Worm (Caenorhabditis elegans) whole organism, mixed stage, embryonic: ENCODE data around the gene C14H10.3.

Source experiments
- M03D4.4 ChIP-seq: sonication (generic microtip); optimal IDR thresholded peaks from 2 replicates; lab custom pipeline; 2017; ENCODE audit warnings: mild to moderate bottlenecking, missing genetic modification characterization, missing compliant biosample characterization
- bed-3 ChIP-seq: fragments of 200-800 bp; sonication (Bioruptor generic); optimal IDR thresholded peaks from 3 replicates; lab custom pipeline; 2018; ENCODE audit warnings: mild to moderate bottlenecking, missing genetic modification characterization, moderate library complexity, missing compliant biosample characterization
- ceh-83 ChIP-seq: fragments of 200-800 bp; sonication (Bioruptor generic); optimal IDR thresholded peaks from 2 replicates; lab custom pipeline; 2018; ENCODE audit warnings: mild to moderate bottlenecking, missing genetic modification characterization, missing compliant biosample characterization
- elt-1 ChIP-seq: sonication (generic microtip); optimal IDR thresholded peaks from 2 replicates; lab custom pipeline; 2017; ENCODE audit warnings: missing genetic modification characterization, mild to moderate bottlenecking, missing compliant biosample characterization, antibody characterized with exemption, moderate library complexity, borderline replicate concordance; ENCODE audit not compliant: insufficient read depth
- nhr-12 ChIP-seq: fragments of 150-350 bp; optimal IDR thresholded peaks from 2 replicates; lab custom pipeline; 2014; ENCODE audit warnings: missing biosample characterization, missing genetic modification characterization
- nhr-2 ChIP-seq: fragments of 150-350 bp; optimal IDR thresholded peaks from 2 replicates; lab custom pipeline; 2014; ENCODE audit warnings: missing biosample characterization, missing genetic modification characterization
- nhr-76 ChIP-seq: sonication (generic microtip); optimal IDR thresholded peaks from 2 replicates; lab custom pipeline; 2017; ENCODE audit warnings: missing biosample characterization, missing genetic modification characterization
- pha-4 ChIP-seq: fragments of 150-350 bp; optimal IDR thresholded peaks from 2 replicates; lab custom pipeline; 2018; ENCODE audit warnings: missing biosample characterization, missing genetic modification reagents, missing genetic modification characterization
- snpc-4 ChIP-seq: fragments of 150-350 bp; optimal IDR thresholded peaks from 2 replicates; lab custom pipeline; 2014; ENCODE audit warnings: missing biosample characterization, missing genetic modification characterization
- unc-39 ChIP-seq: fragments of 150-350 bp; optimal IDR thresholded peaks from 2 replicates; lab custom pipeline; 2014; ENCODE audit warnings: missing biosample characterization, missing genetic modification characterization
- ztf-11 ChIP-seq: fragments of 150-350 bp; optimal IDR thresholded peaks from 2 replicates; lab custom pipeline; 2014; ENCODE audit warnings: missing biosample characterization, missing genetic modification characterization

ce11 chrX:10260035-10260434, 32.1 kb upstream of the C14H10.3 start, which contains the start of gene C32A9.1:
- no peak for TF ChIP-seq pha-4 (tag; lab: Kevin White, UChicago)
- no peak for TF ChIP-seq ztf-11 (tag; lab: Kevin White, UChicago)
- TF ChIP-seq snpc-4: no peak
- no peak for TF ChIP-seq nhr-76 (tag; lab: Kevin White, UChicago)
- TF ChIP-seq nhr-12 (tag; lab: Kevin White, UChicago): no peak
- TF ChIP-seq bed-3 (GFP tag; lab: Kevin White, UChicago): no peak
- TF ChIP-seq elt-1 (tag; lab: Kevin White, UChicago): no peak
- no peak for TF ChIP-seq unc-39
- TF ChIP-seq nhr-2: no peak
- TF ChIP-seq M03D4.4 (tag; lab: Kevin White, UChicago): no peak
- TF ChIP-seq ceh-83: no peak
